Worm (Caenorhabditis elegans): ENCODE results near the gene cnnm-5.

Gene cnnm-5

DNA sequence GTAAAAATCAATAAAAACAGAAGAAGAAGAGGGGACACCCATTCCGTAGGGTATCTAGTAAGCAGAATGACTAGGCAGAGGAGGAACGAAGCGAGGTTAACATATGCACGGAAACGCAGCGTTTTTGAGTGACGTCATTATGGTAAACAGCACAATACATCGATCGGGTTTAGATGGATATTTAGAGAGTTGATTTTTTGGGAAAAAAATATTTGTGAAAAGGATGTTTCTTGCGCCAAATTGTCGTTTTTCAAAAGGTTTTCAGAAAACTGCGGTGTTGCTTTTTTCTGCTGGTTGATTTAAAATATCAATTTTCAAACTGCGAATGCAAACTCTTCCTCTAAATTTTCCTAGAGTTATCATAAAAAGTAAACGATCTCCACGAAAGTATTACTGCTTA is 2.4 kb upstream of the cnnm-5 start, which contains the start of gene C36A4.10:
C36A4.10 (minus strand) TSS at position 101 of the 400 bp plus-strand sequence.
- TF ChIP-seq efl-1 (optimal IDR thresholded peaks at IDR 0.05) (no peak), efl-1 (GFP tag; optimal IDR thresholded peaks at IDR 0.05 in 1 of 2) (peak in 1 of 2 experiments; percentile 43), hlh-17 (GFP tag; optimal IDR thresholded peaks at IDR 0.05; ENCODE audit: borderline replicate concordance) (no peak)

ce11 chrIII:3821969-3822453 is 7.0 kb downstream of the cnnm-5 start, which contains the start of gene amx-1:
Gene amx-1 (plus strand): TSS chrIII:3822403.
- TF ChIP-seq Y116A8C.19 (tag; optimal IDR thresholded peaks at IDR 0.05; ENCODE audit: borderline replicate concordance): no peak
- no peak for TF ChIP-seq unc-62 (GFP tag; optimal IDR thresholded peaks at IDR 0.05)
- TF ChIP-seq unc-98 (GFP tag; IDR thresholded peaks at IDR 0.05): no peak
- TF ChIP-seq pag-3 (tag; optimal IDR thresholded peaks at IDR 0.05; ENCODE audit: borderline replicate concordance, insufficient read depth): no peak
- no peak for TF ChIP-seq ceh-88 (GFP tag; IDR thresholded peaks at IDR 0.05)
- TF ChIP-seq hlh-4 (tag; optimal IDR thresholded peaks at IDR 0.05): no peak
- TF ChIP-seq efl-1 (optimal IDR thresholded peaks at IDR 0.05): peak in 1 of 2 experiments; percentile 1
- no peak for TF ChIP-seq efl-1 (GFP tag; optimal IDR thresholded peaks at IDR 0.05 in 1 of 2)
- TF ChIP-seq tlp-1 (tag; optimal IDR thresholded peaks at IDR 0.05): no peak
- TF ChIP-seq lir-3 (tag; optimal IDR thresholded peaks at IDR 0.05; ENCODE audit: poor library complexity): no peak
- no peak for TF ChIP-seq hlh-17 (GFP tag; optimal IDR thresholded peaks at IDR 0.05; ENCODE audit: borderline replicate concordance)
- TF ChIP-seq fkh-4 (tag; optimal IDR thresholded peaks at IDR 0.05; ENCODE audit: borderline replicate concordance): no peak
- TF ChIP-seq xbp-1 (tag; optimal IDR thresholded peaks at IDR 0.05): no peak
- peak; percentile 47 for TF ChIP-seq rnt-1 (tag; optimal IDR thresholded peaks at IDR 0.05)
- no peak for TF ChIP-seq ceh-82 (tag; optimal IDR thresholded peaks at IDR 0.05)
- TF ChIP-seq fkh-8 (tag; optimal IDR thresholded peaks at IDR 0.05): no peak
- no peak for TF ChIP-seq lsy-2 (tag; optimal IDR thresholded peaks at IDR 0.05)
- no peak for TF ChIP-seq ama-1 (optimal IDR thresholded peaks at IDR 0.05)
- TF ChIP-seq lin-15B (tag; optimal IDR thresholded peaks at IDR 0.05): no peak
- TF ChIP-seq lin-14 (GFP tag; optimal IDR thresholded peaks at IDR 0.05): no peak
- TF ChIP-seq snu-23 (GFP tag; optimal IDR thresholded peaks at IDR 0.05): peak; percentile 22
- no peak for TF ChIP-seq ceh-8 (GFP tag; optimal IDR thresholded peaks at IDR 0.05)
- no peak for TF ChIP-seq dpl-1 (GFP tag; optimal IDR thresholded peaks at IDR 0.05)

ce11 chrIII:3820134-3820533 is 8.9 kb downstream of the cnnm-5 start:
- TF ChIP-seq nhr-84 (tag; optimal IDR thresholded peaks at IDR 0.05) (no peak), sup-37 (GFP tag; optimal IDR thresholded peaks at IDR 0.05) (peak; percentile 42), lin-13 (GFP tag; optimal IDR thresholded peaks at IDR 0.05) (peak; percentile 43), unc-98 (GFP tag; IDR thresholded peaks at IDR 0.05) (no peak), sox-4 (tag; optimal IDR thresholded peaks at IDR 0.05) (no peak), fkh-4 (tag; optimal IDR thresholded peaks at IDR 0.05; ENCODE audit: borderline replicate concordance) (no peak), grh-1 (GFP tag; IDR thresholded peaks at IDR 0.05) (no peak), nhr-77 (tag; optimal IDR thresholded peaks at IDR 0.05) (peak; percentile 45), nhr-20 (tag; optimal IDR thresholded peaks at IDR 0.05) (peak; percentile 75), pax-3 (tag; optimal IDR thresholded peaks at IDR 0.05) (no peak), ceh-82 (tag; optimal IDR thresholded peaks at IDR 0.05) (peak; percentile 28 to 69 (median 35)), rnt-1 (tag; optimal IDR thresholded peaks at IDR 0.05) (peak; percentile 86), nhr-90 (tag; optimal IDR thresholded peaks at IDR 0.05; ENCODE audit: poor library complexity) (peak; percentile 34), ztf-4 (tag; optimal IDR thresholded peaks at IDR 0.05) (no peak), hpl-2 (GFP tag; optimal IDR thresholded peaks at IDR 0.05) (no peak), unc-62 (GFP tag; optimal IDR thresholded peaks at IDR 0.05) (no peak), aha-1 (tag; optimal IDR thresholded peaks at IDR 0.05) (no peak), xbp-1 (tag; optimal IDR thresholded peaks at IDR 0.05) (peak; percentile 56), ets-5 (GFP tag; IDR thresholded peaks at IDR 0.05) (no peak), lir-3 (tag; optimal IDR thresholded peaks at IDR 0.05; ENCODE audit: poor library complexity) (no peak), nhr-12 (tag; optimal IDR thresholded peaks at IDR 0.05) (no peak), ztf-11 (tag; optimal IDR thresholded peaks at IDR 0.05) (peak in 1 of 2 experiments; percentile 36), efl-1 (optimal IDR thresholded peaks at IDR 0.05) (peak; percentile 66 to 72), efl-1 (GFP tag; optimal IDR thresholded peaks at IDR 0.05 in 1 of 2) (peak; percentile 33 to 79), sptf-1 (tag; optimal IDR thresholded peaks at IDR 0.05) (no peak), zip-4 (GFP tag; optimal IDR thresholded peaks at IDR 0.05) (no peak), unc-86 (tag; optimal IDR thresholded peaks at IDR 0.05) (peak; percentile 44), alr-1 (tag; optimal IDR thresholded peaks at IDR 0.05; ENCODE audit: borderline replicate concordance) (no peak), aly-2 (tag; optimal IDR thresholded peaks at IDR 0.05) (peak; percentile 27), vab-15 (tag; optimal IDR thresholded peaks at IDR 0.05) (no peak), blmp-1 (tag; optimal IDR thresholded peaks at IDR 0.05) (peak; percentile 100), unc-130 (tag; optimal IDR thresholded peaks at IDR 0.05) (no peak), ceh-8 (GFP tag; optimal IDR thresholded peaks at IDR 0.05) (no peak), swsn-7 (tag; optimal IDR thresholded peaks at IDR 0.05) (peak; percentile 74)

Measured in whole organism, L1 larva.